Worm (Caenorhabditis elegans) whole organism, L3 larva: ENCODE results near the gene F44E2.10.

Experiments
- aly-2 ChIP-seq: fragments of 150-350 bp; optimal IDR thresholded peaks from 2 replicates; lab custom pipeline; 2014; ENCODE audit warnings: missing biosample characterization, missing genetic modification characterization
- daf-12 ChIP-seq: fragments of 150-350 bp; optimal IDR thresholded peaks from 2 replicates; lab custom pipeline; 2014; ENCODE audit warnings: missing biosample characterization, missing genetic modification reagents, missing genetic modification characterization
- elt-3 ChIP-seq, 3 experiments: fragments of 150-350 bp in 1 of 3; sonication (generic microtip) in 2 of 3; optimal IDR thresholded peaks; 2 replicates in 2 of 3; 4 replicates in 1 of 3; lab custom pipeline; 2014 to 2017; ENCODE audit warnings: missing biosample characterization in 3 of 3, missing genetic modification characterization in 3 of 3
- nhr-11 ChIP-seq: fragments of 150-350 bp; optimal IDR thresholded peaks from 2 replicates; lab custom pipeline; 2014; ENCODE audit warnings: missing biosample characterization, missing genetic modification characterization
- nhr-237 ChIP-seq: fragments of 150-350 bp; optimal IDR thresholded peaks from 2 replicates; lab custom pipeline; 2014; ENCODE audit warnings: missing biosample characterization, missing genetic modification characterization
- nhr-28 ChIP-seq: fragments of 150-350 bp; optimal IDR thresholded peaks from 2 replicates; lab custom pipeline; 2014; ENCODE audit warnings: missing biosample characterization, missing genetic modification characterization
- nhr-77 ChIP-seq: fragments of 150-350 bp; optimal IDR thresholded peaks from 2 replicates; lab custom pipeline; 2014; ENCODE audit warnings: missing biosample characterization, missing genetic modification characterization
- pha-4 ChIP-seq: fragments of 150-350 bp; optimal IDR thresholded peaks from 2 replicates; lab custom pipeline; 2014; ENCODE audit warnings: missing biosample characterization, missing genetic modification reagents, missing genetic modification characterization
- pqm-1 ChIP-seq: fragments of 150-350 bp; optimal IDR thresholded peaks from 2 replicates; lab custom pipeline; 2017; ENCODE audit warnings: missing biosample characterization, missing genetic modification characterization, inconsistent platforms
- ztf-11 ChIP-seq: fragments of 150-350 bp; optimal IDR thresholded peaks from 2 replicates; lab custom pipeline; 2014; ENCODE audit warnings: missing biosample characterization, missing genetic modification characterization

- TF ChIP-seq elt-3 (tag; optimal IDR thresholded peaks at IDR 0.05; lab: Kevin White, UChicago) = peak in 1 of 3 experiments; percentile 36
- TF ChIP-seq nhr-11 = peak; percentile 93
- no peak for TF ChIP-seq ztf-11 (tag; lab: Kevin White, UChicago)
- no peak for TF ChIP-seq nhr-28
- TF ChIP-seq nhr-77 (tag; lab: Kevin White, UChicago) = peak; percentile 60
- TF ChIP-seq daf-12 = peak; percentile 63
- TF ChIP-seq nhr-237 (tag; lab: Kevin White, UChicago) = no peak
- peak; percentile 85 for TF ChIP-seq pqm-1 (tag; lab: Kevin White, UChicago)
- peak; percentile 90 for TF ChIP-seq pha-4 (tag; lab: Kevin White, UChicago)
- TF ChIP-seq aly-2 = no peak
Measured at ce11 chrIII:8795595-8796141, 35.2 kb downstream of the F44E2.10 start.
